Worm (Caenorhabditis elegans) whole organism, L3 larva: ENCODE data around the gene R05F9.11.

Experiments used
- R02D3.7 ChIP-seq: fragments of 150-350 bp; optimal IDR thresholded peaks from 2 replicates; lab custom pipeline; 2014; ENCODE audit warnings: missing biosample characterization, missing genetic modification characterization
- ZK546.5 ChIP-seq: sonication (generic microtip); optimal IDR thresholded peaks from 2 replicates; lab custom pipeline; 2017; ENCODE audit warnings: missing biosample characterization, missing genetic modification characterization
- ama-1 ChIP-seq: fragments of 150-350 bp; optimal IDR thresholded peaks from 2 replicates; lab custom pipeline; 2018
- ceh-16 ChIP-seq: sonication (generic microtip); optimal IDR thresholded peaks from 2 replicates; lab custom pipeline; 2017; ENCODE audit warnings: missing biosample characterization, missing genetic modification characterization
- ceh-28 ChIP-seq: fragments of 150-350 bp; optimal IDR thresholded peaks from 2 replicates; lab custom pipeline; 2014; ENCODE audit warnings: missing biosample characterization, missing genetic modification reagents, missing genetic modification characterization
- ceh-82 ChIP-seq: fragments of 150-350 bp; optimal IDR thresholded peaks from 2 replicates; lab custom pipeline; 2014; ENCODE audit warnings: missing biosample characterization, missing genetic modification characterization
- daf-12 ChIP-seq: fragments of 150-350 bp; optimal IDR thresholded peaks from 2 replicates; lab custom pipeline; 2014; ENCODE audit warnings: missing biosample characterization, missing genetic modification reagents, missing genetic modification characterization
- egl-27 ChIP-seq: sonication (generic microtip); optimal IDR thresholded peaks from 4 replicates; lab custom pipeline; 2017; ENCODE audit warnings: missing biosample characterization, missing genetic modification reagents, missing genetic modification characterization
- egl-5 ChIP-seq: fragments of 150-350 bp; optimal IDR thresholded peaks from 2 replicates; lab custom pipeline; 2017; ENCODE audit warnings: missing biosample characterization, missing genetic modification reagents, missing genetic modification characterization, inconsistent platforms
- elt-1 ChIP-seq: fragments of 150-350 bp; optimal IDR thresholded peaks from 2 replicates; lab custom pipeline; 2014; ENCODE audit warnings: missing biosample characterization, missing genetic modification characterization
- elt-2 ChIP-seq: sonication (generic microtip); optimal IDR thresholded peaks from 2 replicates; lab custom pipeline; 2016; ENCODE audit warnings: missing genetic modification reagents, mild to moderate bottlenecking, missing genetic modification characterization, missing compliant biosample characterization
- elt-3 ChIP-seq, 3 experiments: fragments of 150-350 bp in 1 of 3; sonication (generic microtip) in 2 of 3; optimal IDR thresholded peaks; 2 replicates in 2 of 3; 4 replicates in 1 of 3; lab custom pipeline; 2014 to 2017; ENCODE audit warnings: missing biosample characterization in 3 of 3, missing genetic modification characterization in 3 of 3
- eor-1 ChIP-seq, 2 experiments: fragments of 150-350 bp; optimal IDR thresholded peaks; 2 replicates each; lab custom pipeline; 2014 to 2018; ENCODE audit warnings: missing biosample characterization in 2 of 2, missing genetic modification characterization in 2 of 2
- fkh-2 ChIP-seq: fragments of 150-350 bp; optimal IDR thresholded peaks from 2 replicates; lab custom pipeline; 2014; ENCODE audit warnings: missing biosample characterization, missing genetic modification reagents, missing genetic modification characterization
- jun-1 ChIP-seq: fragments of 150-350 bp; optimal IDR thresholded peaks from 2 replicates; lab custom pipeline; 2014; ENCODE audit warnings: missing biosample characterization, missing genetic modification reagents, missing genetic modification characterization
- lin-15B ChIP-seq: fragments of 150-350 bp; optimal IDR thresholded peaks from 2 replicates; lab custom pipeline; 2014; ENCODE audit warnings: missing biosample characterization, missing genetic modification characterization
- lin-39 ChIP-seq: fragments of 150-350 bp; optimal IDR thresholded peaks from 2 replicates; lab custom pipeline; 2018; ENCODE audit warnings: missing biosample characterization, missing genetic modification reagents, missing genetic modification characterization
- mml-1 ChIP-seq: fragments of 150-350 bp; sonication (generic microtip); optimal IDR thresholded peaks from 3 replicates; lab custom pipeline; 2014; ENCODE audit warnings: missing biosample characterization, missing genetic modification characterization
- nfya-1 ChIP-seq: sonication (generic microtip); optimal IDR thresholded peaks from 2 replicates; lab custom pipeline; 2017; ENCODE audit warnings: missing genetic modification characterization, mild to moderate bottlenecking, missing compliant biosample characterization, antibody characterized with exemption, moderate library complexity; ENCODE audit not compliant: insufficient read depth
- nhr-11 ChIP-seq: fragments of 150-350 bp; optimal IDR thresholded peaks from 2 replicates; lab custom pipeline; 2014; ENCODE audit warnings: missing biosample characterization, missing genetic modification characterization
- nhr-12 ChIP-seq: fragments of 150-350 bp; optimal IDR thresholded peaks from 2 replicates; lab custom pipeline; 2014; ENCODE audit warnings: missing biosample characterization, missing genetic modification characterization
- nhr-23 ChIP-seq: fragments of 150-350 bp; optimal IDR thresholded peaks from 2 replicates; lab custom pipeline; 2014; ENCODE audit warnings: missing biosample characterization, missing genetic modification reagents, missing genetic modification characterization
- nhr-237 ChIP-seq: fragments of 150-350 bp; optimal IDR thresholded peaks from 2 replicates; lab custom pipeline; 2014; ENCODE audit warnings: missing biosample characterization, missing genetic modification characterization
- nhr-25 ChIP-seq: sonication (generic microtip); optimal IDR thresholded peaks from 2 replicates; lab custom pipeline; 2017; ENCODE audit warnings: missing biosample characterization, missing genetic modification characterization
- nhr-28 ChIP-seq: fragments of 150-350 bp; optimal IDR thresholded peaks from 2 replicates; lab custom pipeline; 2014; ENCODE audit warnings: missing biosample characterization, missing genetic modification characterization
- nhr-43 ChIP-seq: sonication (generic microtip); optimal IDR thresholded peaks from 2 replicates; lab custom pipeline; 2016; ENCODE audit warnings: mild to moderate bottlenecking, missing genetic modification characterization, missing compliant biosample characterization; ENCODE audit not compliant: poor library complexity, severe bottlenecking
- nhr-77 ChIP-seq: fragments of 150-350 bp; optimal IDR thresholded peaks from 2 replicates; lab custom pipeline; 2014; ENCODE audit warnings: missing biosample characterization, missing genetic modification characterization
- pha-4 ChIP-seq: fragments of 150-350 bp; optimal IDR thresholded peaks from 2 replicates; lab custom pipeline; 2014; ENCODE audit warnings: missing biosample characterization, missing genetic modification reagents, missing genetic modification characterization
- pqm-1 ChIP-seq: fragments of 150-350 bp; optimal IDR thresholded peaks from 2 replicates; lab custom pipeline; 2017; ENCODE audit warnings: missing biosample characterization, missing genetic modification characterization, inconsistent platforms
- skn-1 ChIP-seq: fragments of 150-350 bp; optimal IDR thresholded peaks from 2 replicates; lab custom pipeline; 2014; ENCODE audit warnings: missing biosample characterization, missing genetic modification characterization
- snpc-4 ChIP-seq: fragments of 150-350 bp; optimal IDR thresholded peaks from 2 replicates; lab custom pipeline; 2014; ENCODE audit warnings: missing biosample characterization, missing genetic modification characterization
- tbx-2 ChIP-seq: sonication (generic microtip); optimal IDR thresholded peaks from 2 replicates; lab custom pipeline; 2016; ENCODE audit warnings: mild to moderate bottlenecking, missing genetic modification characterization, missing compliant biosample characterization
- unc-62 ChIP-seq: fragments of 150-350 bp; sonication (generic microtip); optimal IDR thresholded peaks from 4 replicates; lab custom pipeline; 2014; ENCODE audit warnings: missing biosample characterization, missing genetic modification reagents, missing genetic modification characterization
- zag-1 ChIP-seq: fragments of 150-350 bp; optimal IDR thresholded peaks from 2 replicates; lab custom pipeline; 2014; ENCODE audit warnings: missing biosample characterization, missing genetic modification characterization
- ztf-11 ChIP-seq: fragments of 150-350 bp; optimal IDR thresholded peaks from 2 replicates; lab custom pipeline; 2014; ENCODE audit warnings: missing biosample characterization, missing genetic modification characterization
- ztf-4 ChIP-seq: fragments of 150-350 bp; optimal IDR thresholded peaks from 2 replicates; lab custom pipeline; 2014; ENCODE audit warnings: missing biosample characterization, missing genetic modification characterization

The R05F9.11 gene

DNA sequence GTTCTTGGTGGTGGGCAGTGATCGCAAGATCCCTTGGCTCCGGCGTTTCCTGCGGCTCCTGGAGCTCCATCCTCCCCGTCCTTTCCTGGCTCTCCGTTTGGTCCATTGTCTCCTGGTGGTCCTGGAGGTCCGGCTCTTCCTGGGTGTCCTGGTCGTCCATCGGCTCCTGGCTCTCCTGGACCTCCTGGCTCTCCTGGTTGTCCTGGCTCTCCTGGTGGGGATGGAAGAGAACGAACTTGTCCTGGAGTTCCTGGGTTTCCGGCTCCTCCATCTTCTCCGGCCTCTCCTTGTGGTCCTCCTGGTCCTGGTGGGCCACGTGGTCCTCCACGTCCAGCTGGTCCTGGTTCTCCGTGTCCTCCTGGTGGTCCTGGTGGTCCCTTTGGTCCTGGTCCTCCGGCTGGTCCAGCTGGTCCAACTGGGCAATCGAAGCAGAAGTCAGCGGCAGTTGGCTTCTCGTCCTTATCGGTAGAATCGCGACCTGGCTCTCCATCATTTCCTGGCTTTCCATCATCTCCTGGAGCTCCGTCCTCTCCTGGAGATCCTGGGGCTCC lies 44.1 kb downstream of the R05F9.11 start:
- TF ChIP-seq skn-1 (tag; lab: Kevin White, UChicago) (no peak), egl-27 (tag; lab: Kevin White, UChicago) (no peak), elt-2 (no peak), ztf-4 (tag; lab: Kevin White, UChicago) (no peak), nhr-11 (tag; lab: Kevin White, UChicago) (no peak), ceh-28 (tag; lab: Kevin White, UChicago) (no peak), pha-4 (tag; lab: Kevin White, UChicago) (no peak), lin-15B (tag; lab: Kevin White, UChicago) (no peak), zag-1 (tag; lab: Kevin White, UChicago) (no peak), ztf-11 (tag; lab: Kevin White, UChicago) (no peak), unc-62 (no peak), daf-12 (no peak), elt-1 (tag; lab: Kevin White, UChicago) (no peak), ZK546.5 (tag; lab: Kevin White, UChicago) (no peak), nhr-237 (no peak), nfya-1 (tag; lab: Kevin White, UChicago) (no peak), lin-39 (tag; lab: Kevin White, UChicago) (no peak), eor-1 (tag; optimal IDR thresholded peaks at IDR 0.05; lab: Kevin White, UChicago) (no peak)

DNA sequence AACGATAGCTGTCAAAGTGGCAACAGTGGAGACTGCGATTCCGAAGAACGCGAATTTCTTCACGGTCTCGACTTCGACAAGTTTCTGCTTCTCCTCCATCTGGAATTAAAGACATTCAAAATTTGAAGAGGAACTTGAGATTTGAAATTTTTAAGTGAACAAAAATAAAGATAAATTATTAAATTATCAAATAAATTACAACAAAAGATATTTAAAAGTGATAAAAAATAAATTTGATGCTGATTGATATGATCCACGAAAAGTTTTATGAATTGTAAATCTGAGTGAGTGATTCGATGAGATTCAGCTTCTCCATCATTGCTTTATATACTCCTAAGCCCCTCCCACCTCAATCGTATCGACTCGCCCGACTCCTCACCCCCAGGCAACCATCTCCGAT lies 46.5 kb downstream of the R05F9.11 start, which contains the start of gene col-17:
Gene col-17 (minus strand): TSS at position 101 of the 400 bp plus-strand sequence.
- no peak for TF ChIP-seq nhr-77
- TF ChIP-seq, all 47 proteins: peak for 0

DNA sequence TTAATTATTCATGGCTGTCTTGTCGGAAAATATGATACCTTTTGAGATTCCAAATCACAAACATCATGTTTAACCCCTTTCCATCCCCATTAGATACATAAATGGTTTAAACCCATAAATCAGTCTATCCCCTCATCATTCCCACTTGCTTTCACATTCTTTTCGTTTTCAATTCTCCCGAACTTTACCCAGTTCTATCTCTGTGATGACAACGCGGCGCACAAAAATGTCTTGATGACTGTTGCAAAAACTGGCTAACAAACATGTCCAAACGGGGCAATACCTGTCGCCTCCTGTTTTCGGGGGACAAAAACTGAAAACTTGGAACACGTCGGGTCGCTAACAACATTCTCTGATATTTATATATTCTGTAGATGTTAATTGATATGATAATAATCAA lies 48.0 kb downstream of the R05F9.11 start:
- TF ChIP-seq elt-2 = no peak
- TF ChIP-seq snpc-4 (tag; lab: Kevin White, UChicago) = no peak
- TF ChIP-seq pqm-1 = no peak
- peak; percentile 28 for TF ChIP-seq R02D3.7
- TF ChIP-seq nhr-23 (tag; lab: Kevin White, UChicago) = peak; percentile 64
- no peak for TF ChIP-seq nhr-12
- no peak for TF ChIP-seq ceh-16 (tag; lab: Kevin White, UChicago)
- no peak for TF ChIP-seq mml-1 (tag; lab: Kevin White, UChicago)
- TF ChIP-seq nhr-237 = no peak
- no peak for TF ChIP-seq nhr-11 (tag; lab: Kevin White, UChicago)
- TF ChIP-seq elt-3 (tag; optimal IDR thresholded peaks at IDR 0.05; lab: Kevin White, UChicago) = peak in 1 of 3 experiments; percentile 73
- TF ChIP-seq nhr-28 (tag; lab: Kevin White, UChicago) = no peak
- TF ChIP-seq nhr-77 = peak; percentile 16
- no peak for TF ChIP-seq jun-1 (tag; lab: Kevin White, UChicago)
- peak; percentile 25 for TF ChIP-seq nfya-1 (tag; lab: Kevin White, UChicago)
- TF ChIP-seq lin-39 (tag; lab: Kevin White, UChicago) = no peak
- TF ChIP-seq ama-1 (lab: Kevin White, UChicago) = peak; percentile 91
- peak; percentile 50 for TF ChIP-seq unc-62
- no peak for TF ChIP-seq tbx-2 (tag; lab: Kevin White, UChicago)
- peak; percentile 74 for TF ChIP-seq nhr-43 (tag; lab: Kevin White, UChicago)
- TF ChIP-seq nhr-25 = peak; percentile 78

DNA sequence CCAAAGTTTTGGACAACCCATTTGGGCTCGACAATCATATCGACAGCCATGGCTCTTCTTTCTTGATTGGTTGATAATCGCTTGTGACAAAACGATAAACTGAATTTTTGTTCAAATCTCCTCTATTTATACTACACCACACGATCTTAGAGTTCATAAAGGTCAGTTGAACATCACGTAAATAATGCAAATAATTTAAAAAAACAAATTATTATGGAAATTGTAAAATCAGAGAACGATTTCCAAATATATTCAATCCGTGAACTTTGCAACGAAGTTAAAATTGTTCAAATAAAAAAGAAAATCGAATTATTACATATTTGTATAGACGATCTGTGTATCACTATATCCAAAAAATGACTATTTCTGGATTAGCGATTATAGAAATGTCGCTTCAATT lies 50.7 kb downstream of the R05F9.11 start, which contains the start of the genes mpst-4 and F11G11.14:
Gene mpst-4 (minus strand): TSS at position 101 of the 400 bp plus-strand sequence.
Gene F11G11.14 (plus strand): TSS at position 325 of the 400 bp plus-strand sequence.
- TF ChIP-seq ceh-82 (tag; lab: Kevin White, UChicago) (no peak), zag-1 (tag; lab: Kevin White, UChicago) (no peak), daf-12 (no peak), ztf-11 (tag; lab: Kevin White, UChicago) (no peak), nhr-25 (no peak), mml-1 (tag; lab: Kevin White, UChicago) (no peak), elt-3 (tag; optimal IDR thresholded peaks at IDR 0.05; lab: Kevin White, UChicago) (no peak), egl-5 (tag; lab: Kevin White, UChicago) (no peak), pqm-1 (no peak), snpc-4 (tag; lab: Kevin White, UChicago) (no peak), fkh-2 (tag; lab: Kevin White, UChicago) (no peak), skn-1 (tag; lab: Kevin White, UChicago) (no peak), elt-2 (no peak), nhr-23 (tag; lab: Kevin White, UChicago) (no peak), unc-62 (no peak)
